Worm (Caenorhabditis elegans): ENCODE measurements around the gene R11.4.

ce11 chrX:16209660-16210059, 758 bp downstream of the R11.4 start:
- TF ChIP-seq drap-1 (GFP tag; optimal IDR thresholded peaks at IDR 0.05) (peak; percentile 93), lin-13 (tag; optimal IDR thresholded peaks at IDR 0.05) (peak; percentile 61)

Data from whole organism, mixed stage, embryonic.